Worm (Caenorhabditis elegans) whole organism, L3 larva: ENCODE measurements around the gene F43E2.1.

ENCODE experiments used
- R02D3.7 ChIP-seq: fragments of 150-350 bp; optimal IDR thresholded peaks from 2 replicates; lab custom pipeline; 2014; ENCODE audit warnings: missing biosample characterization, missing genetic modification characterization
- ZK546.5 ChIP-seq: sonication (generic microtip); optimal IDR thresholded peaks from 2 replicates; lab custom pipeline; 2017; ENCODE audit warnings: missing biosample characterization, missing genetic modification characterization
- aly-2 ChIP-seq: fragments of 150-350 bp; optimal IDR thresholded peaks from 2 replicates; lab custom pipeline; 2014; ENCODE audit warnings: missing biosample characterization, missing genetic modification characterization
- ama-1 ChIP-seq: fragments of 150-350 bp; optimal IDR thresholded peaks from 2 replicates; lab custom pipeline; 2018
- ceh-16 ChIP-seq: sonication (generic microtip); optimal IDR thresholded peaks from 2 replicates; lab custom pipeline; 2017; ENCODE audit warnings: missing biosample characterization, missing genetic modification characterization
- ceh-28 ChIP-seq: fragments of 150-350 bp; optimal IDR thresholded peaks from 2 replicates; lab custom pipeline; 2014; ENCODE audit warnings: missing biosample characterization, missing genetic modification reagents, missing genetic modification characterization
- ceh-82 ChIP-seq: fragments of 150-350 bp; optimal IDR thresholded peaks from 2 replicates; lab custom pipeline; 2014; ENCODE audit warnings: missing biosample characterization, missing genetic modification characterization
- ceh-9 ChIP-seq: sonication (generic microtip); optimal IDR thresholded peaks from 2 replicates; lab custom pipeline; 2018; ENCODE audit warnings: missing biosample characterization, missing genetic modification characterization
- daf-12 ChIP-seq: fragments of 150-350 bp; optimal IDR thresholded peaks from 2 replicates; lab custom pipeline; 2014; ENCODE audit warnings: missing biosample characterization, missing genetic modification reagents, missing genetic modification characterization
- egl-27 ChIP-seq: sonication (generic microtip); optimal IDR thresholded peaks from 4 replicates; lab custom pipeline; 2017; ENCODE audit warnings: missing biosample characterization, missing genetic modification reagents, missing genetic modification characterization
- egl-5 ChIP-seq: fragments of 150-350 bp; optimal IDR thresholded peaks from 2 replicates; lab custom pipeline; 2017; ENCODE audit warnings: missing biosample characterization, missing genetic modification reagents, missing genetic modification characterization, inconsistent platforms
- elt-1 ChIP-seq: fragments of 150-350 bp; optimal IDR thresholded peaks from 2 replicates; lab custom pipeline; 2014; ENCODE audit warnings: missing biosample characterization, missing genetic modification characterization
- elt-2 ChIP-seq: sonication (generic microtip); optimal IDR thresholded peaks from 2 replicates; lab custom pipeline; 2016; ENCODE audit warnings: missing genetic modification reagents, mild to moderate bottlenecking, missing genetic modification characterization, missing compliant biosample characterization
- elt-3 ChIP-seq, 3 experiments: fragments of 150-350 bp in 1 of 3; sonication (generic microtip) in 2 of 3; optimal IDR thresholded peaks; 2 replicates in 2 of 3; 4 replicates in 1 of 3; lab custom pipeline; 2014 to 2017; ENCODE audit warnings: missing biosample characterization in 3 of 3, missing genetic modification characterization in 3 of 3
- eor-1 ChIP-seq, 2 experiments: fragments of 150-350 bp; optimal IDR thresholded peaks; 2 replicates each; lab custom pipeline; 2014 to 2018; ENCODE audit warnings: missing biosample characterization in 2 of 2, missing genetic modification characterization in 2 of 2
- fkh-10 ChIP-seq: sonication (generic microtip); optimal IDR thresholded peaks from 2 replicates; lab custom pipeline; 2017; ENCODE audit warnings: missing biosample characterization, missing genetic modification reagents, missing genetic modification characterization
- fkh-2 ChIP-seq: fragments of 150-350 bp; optimal IDR thresholded peaks from 2 replicates; lab custom pipeline; 2014; ENCODE audit warnings: missing biosample characterization, missing genetic modification reagents, missing genetic modification characterization
- fos-1 ChIP-seq: fragments of 150-350 bp; optimal IDR thresholded peaks from 2 replicates; lab custom pipeline; 2014; ENCODE audit warnings: missing biosample characterization, missing genetic modification characterization
- hmg-11 ChIP-seq: sonication (generic microtip); optimal IDR thresholded peaks from 2 replicates; lab custom pipeline; 2016; ENCODE audit warnings: missing genetic modification characterization, missing compliant biosample characterization
- jun-1 ChIP-seq: fragments of 150-350 bp; optimal IDR thresholded peaks from 2 replicates; lab custom pipeline; 2014; ENCODE audit warnings: missing biosample characterization, missing genetic modification reagents, missing genetic modification characterization
- lin-15B ChIP-seq: fragments of 150-350 bp; optimal IDR thresholded peaks from 2 replicates; lab custom pipeline; 2014; ENCODE audit warnings: missing biosample characterization, missing genetic modification characterization
- lin-39 ChIP-seq: fragments of 150-350 bp; optimal IDR thresholded peaks from 2 replicates; lab custom pipeline; 2018; ENCODE audit warnings: missing biosample characterization, missing genetic modification reagents, missing genetic modification characterization
- lsy-12 ChIP-seq: sonication (generic microtip); optimal IDR thresholded peaks from 2 replicates; lab custom pipeline; 2016; ENCODE audit warnings: mild to moderate bottlenecking, missing genetic modification characterization, missing compliant biosample characterization
- mdl-1 ChIP-seq: fragments of 150-350 bp; optimal IDR thresholded peaks from 2 replicates; lab custom pipeline; 2014; ENCODE audit warnings: missing biosample characterization, missing genetic modification characterization
- mml-1 ChIP-seq: fragments of 150-350 bp; sonication (generic microtip); optimal IDR thresholded peaks from 3 replicates; lab custom pipeline; 2014; ENCODE audit warnings: missing biosample characterization, missing genetic modification characterization
- nfya-1 ChIP-seq: sonication (generic microtip); optimal IDR thresholded peaks from 2 replicates; lab custom pipeline; 2017; ENCODE audit warnings: missing genetic modification characterization, mild to moderate bottlenecking, missing compliant biosample characterization, antibody characterized with exemption, moderate library complexity; ENCODE audit not compliant: insufficient read depth
- nhr-11 ChIP-seq: fragments of 150-350 bp; optimal IDR thresholded peaks from 2 replicates; lab custom pipeline; 2014; ENCODE audit warnings: missing biosample characterization, missing genetic modification characterization
- nhr-12 ChIP-seq: fragments of 150-350 bp; optimal IDR thresholded peaks from 2 replicates; lab custom pipeline; 2014; ENCODE audit warnings: missing biosample characterization, missing genetic modification characterization
- nhr-23 ChIP-seq: fragments of 150-350 bp; optimal IDR thresholded peaks from 2 replicates; lab custom pipeline; 2014; ENCODE audit warnings: missing biosample characterization, missing genetic modification reagents, missing genetic modification characterization
- nhr-237 ChIP-seq: fragments of 150-350 bp; optimal IDR thresholded peaks from 2 replicates; lab custom pipeline; 2014; ENCODE audit warnings: missing biosample characterization, missing genetic modification characterization
- nhr-25 ChIP-seq: sonication (generic microtip); optimal IDR thresholded peaks from 2 replicates; lab custom pipeline; 2017; ENCODE audit warnings: missing biosample characterization, missing genetic modification characterization
- nhr-28 ChIP-seq: fragments of 150-350 bp; optimal IDR thresholded peaks from 2 replicates; lab custom pipeline; 2014; ENCODE audit warnings: missing biosample characterization, missing genetic modification characterization
- nhr-43 ChIP-seq: sonication (generic microtip); optimal IDR thresholded peaks from 2 replicates; lab custom pipeline; 2016; ENCODE audit warnings: mild to moderate bottlenecking, missing genetic modification characterization, missing compliant biosample characterization; ENCODE audit not compliant: poor library complexity, severe bottlenecking
- nhr-67 ChIP-seq: fragments of 150-350 bp; optimal IDR thresholded peaks from 2 replicates; lab custom pipeline; 2014; ENCODE audit warnings: missing biosample characterization, missing genetic modification characterization
- nhr-76 ChIP-seq: fragments of 150-350 bp; sonication (generic microtip); optimal IDR thresholded peaks from 5 replicates; lab custom pipeline; 2014; ENCODE audit warnings: missing biosample characterization, missing genetic modification characterization
- nhr-77 ChIP-seq: fragments of 150-350 bp; optimal IDR thresholded peaks from 2 replicates; lab custom pipeline; 2014; ENCODE audit warnings: missing biosample characterization, missing genetic modification characterization
- pha-4 ChIP-seq: fragments of 150-350 bp; optimal IDR thresholded peaks from 2 replicates; lab custom pipeline; 2014; ENCODE audit warnings: missing biosample characterization, missing genetic modification reagents, missing genetic modification characterization
- pqm-1 ChIP-seq: fragments of 150-350 bp; optimal IDR thresholded peaks from 2 replicates; lab custom pipeline; 2017; ENCODE audit warnings: missing biosample characterization, missing genetic modification characterization, inconsistent platforms
- sea-2 ChIP-seq: fragments of 150-350 bp; sonication (generic microtip); optimal IDR thresholded peaks from 4 replicates; lab custom pipeline; 2014; ENCODE audit warnings: missing biosample characterization, missing genetic modification reagents, missing genetic modification characterization
- skn-1 ChIP-seq: fragments of 150-350 bp; optimal IDR thresholded peaks from 2 replicates; lab custom pipeline; 2014; ENCODE audit warnings: missing biosample characterization, missing genetic modification characterization
- snpc-4 ChIP-seq: fragments of 150-350 bp; optimal IDR thresholded peaks from 2 replicates; lab custom pipeline; 2014; ENCODE audit warnings: missing biosample characterization, missing genetic modification characterization
- tbx-2 ChIP-seq: sonication (generic microtip); optimal IDR thresholded peaks from 2 replicates; lab custom pipeline; 2016; ENCODE audit warnings: mild to moderate bottlenecking, missing genetic modification characterization, missing compliant biosample characterization
- unc-39 ChIP-seq: sonication (generic microtip); optimal IDR thresholded peaks from 4 replicates; lab custom pipeline; 2017; ENCODE audit warnings: missing biosample characterization, missing genetic modification characterization
- unc-62 ChIP-seq: fragments of 150-350 bp; sonication (generic microtip); optimal IDR thresholded peaks from 4 replicates; lab custom pipeline; 2014; ENCODE audit warnings: missing biosample characterization, missing genetic modification reagents, missing genetic modification characterization
- zag-1 ChIP-seq: fragments of 150-350 bp; optimal IDR thresholded peaks from 2 replicates; lab custom pipeline; 2014; ENCODE audit warnings: missing biosample characterization, missing genetic modification characterization
- ztf-11 ChIP-seq: fragments of 150-350 bp; optimal IDR thresholded peaks from 2 replicates; lab custom pipeline; 2014; ENCODE audit warnings: missing biosample characterization, missing genetic modification characterization
- ztf-4 ChIP-seq: fragments of 150-350 bp; optimal IDR thresholded peaks from 2 replicates; lab custom pipeline; 2014; ENCODE audit warnings: missing biosample characterization, missing genetic modification characterization

The F43E2.1 gene

ce11 chrII:7374980-7375379 lies at the start of gene F43E2.1:
Gene F43E2.1, plus strand, starts transcription at chrII:7375280.
- TF ChIP-seq ceh-16 (tag; lab: Kevin White, UChicago) (no peak), nhr-77 (tag; lab: Kevin White, UChicago) (no peak)

ce11 chrII:7326199-7326598 lies 48.9 kb upstream of the F43E2.1 start:
- no peak for TF ChIP-seq daf-12
- TF ChIP-seq nhr-23 (tag; lab: Kevin White, UChicago), result no peak
- TF ChIP-seq fos-1 (tag; lab: Kevin White, UChicago), result no peak
- no peak for TF ChIP-seq pqm-1 (tag; lab: Kevin White, UChicago)
- no peak for TF ChIP-seq nfya-1
- TF ChIP-seq fkh-10, result peak; percentile 60

ce11 chrII:7326997-7327396 lies 48.1 kb upstream of the F43E2.1 start:
- TF ChIP-seq nhr-25 (tag; lab: Kevin White, UChicago), result no peak
- no peak for TF ChIP-seq ZK546.5 (tag; lab: Kevin White, UChicago)
- TF ChIP-seq nhr-67 (tag; lab: Kevin White, UChicago), result no peak
- TF ChIP-seq snpc-4, result peak; percentile 16
- no peak for TF ChIP-seq ztf-11 (tag; lab: Kevin White, UChicago)
- TF ChIP-seq eor-1 (tag; optimal IDR thresholded peaks at IDR 0.05; lab: Kevin White, UChicago), result no peak
- no peak for TF ChIP-seq nhr-43
- no peak for TF ChIP-seq ceh-9 (tag; lab: Kevin White, UChicago)
- no peak for TF ChIP-seq sea-2 (GFP tag; lab: Kevin White, UChicago)
- no peak for TF ChIP-seq unc-39 (tag; lab: Kevin White, UChicago)
- TF ChIP-seq jun-1 (tag; lab: Kevin White, UChicago), result no peak
- peak; percentile 21 for TF ChIP-seq lin-15B (tag; lab: Kevin White, UChicago)
- TF ChIP-seq nhr-23 (tag; lab: Kevin White, UChicago), result no peak
- TF ChIP-seq pqm-1 (tag; lab: Kevin White, UChicago), result no peak
- peak; percentile 18 for TF ChIP-seq lsy-12 (tag; lab: Kevin White, UChicago)
- TF ChIP-seq nhr-76 (tag; lab: Kevin White, UChicago), result no peak
- no peak for TF ChIP-seq ceh-16 (tag; lab: Kevin White, UChicago)
- no peak for TF ChIP-seq nhr-77 (tag; lab: Kevin White, UChicago)
- no peak for TF ChIP-seq ama-1 (lab: Kevin White, UChicago)
- no peak for TF ChIP-seq egl-27
- TF ChIP-seq nhr-28 (tag; lab: Kevin White, UChicago), result no peak
- no peak for TF ChIP-seq ceh-28 (tag; lab: Kevin White, UChicago)
- TF ChIP-seq hmg-11, result peak; percentile 30
- peak; percentile 78 for TF ChIP-seq nfya-1
- TF ChIP-seq fkh-2 (tag; lab: Kevin White, UChicago), result no peak
- TF ChIP-seq fos-1 (tag; lab: Kevin White, UChicago), result no peak
- no peak for TF ChIP-seq nhr-237
- no peak for TF ChIP-seq zag-1 (tag; lab: Kevin White, UChicago)
- no peak for TF ChIP-seq unc-62 (GFP tag; lab: Kevin White, UChicago)
- TF ChIP-seq ceh-82 (tag; lab: Kevin White, UChicago), result no peak
- peak; percentile 7 for TF ChIP-seq nhr-11
- TF ChIP-seq nhr-12 (tag; lab: Kevin White, UChicago), result no peak
- peak; percentile 22 for TF ChIP-seq mdl-1 (tag; lab: Kevin White, UChicago)
- TF ChIP-seq fkh-10, result peak; percentile 72
- peak; percentile 39 for TF ChIP-seq tbx-2 (tag; lab: Kevin White, UChicago)
- TF ChIP-seq mml-1 (tag; lab: Kevin White, UChicago), result no peak
- TF ChIP-seq elt-3 (tag; optimal IDR thresholded peaks at IDR 0.05; lab: Kevin White, UChicago), result no peak
- TF ChIP-seq aly-2 (tag; lab: Kevin White, UChicago), result no peak
- no peak for TF ChIP-seq elt-1
- TF ChIP-seq egl-5 (tag; lab: Kevin White, UChicago), result peak; percentile 24
- TF ChIP-seq elt-2 (tag; lab: Kevin White, UChicago), result no peak
- TF ChIP-seq ztf-4, result no peak
- TF ChIP-seq skn-1, result no peak
- TF ChIP-seq pha-4 (tag; lab: Kevin White, UChicago), result no peak
- no peak for TF ChIP-seq R02D3.7 (tag; lab: Kevin White, UChicago)
- TF ChIP-seq lin-39 (tag; lab: Kevin White, UChicago), result peak; percentile 77
- no peak for TF ChIP-seq daf-12
- TF ChIP-seq, all 47 proteins: peak for 11
